Worm (Caenorhabditis elegans) whole organism, L2 larva: ENCODE data around the gene F17A2.16.
"Not testable (repeated sequence)": the region's sequence is repeated elsewhere in the genome, so short reads cannot be mapped to it uniquely, and the experiment has no call there.

Experiments used
- C34F6.9 ChIP-seq: fragments of 150-350 bp; optimal IDR thresholded peaks from 2 replicates; lab custom pipeline; 2014; ENCODE audit warnings: missing biosample characterization, missing genetic modification characterization
- F13H6.1 ChIP-seq: sonication (generic microtip); optimal IDR thresholded peaks from 2 replicates; lab custom pipeline; 2016; ENCODE audit warnings: missing genetic modification characterization, missing compliant biosample characterization
- R02D3.7 ChIP-seq: fragments of 150-350 bp; optimal IDR thresholded peaks from 2 replicates; lab custom pipeline; 2014; ENCODE audit warnings: missing biosample characterization, missing genetic modification characterization
- ama-1 ChIP-seq: fragments of 150-350 bp; optimal IDR thresholded peaks from 2 replicates; lab custom pipeline; 2018; ENCODE audit warnings: inconsistent platforms
- ceh-16 ChIP-seq: fragments of 150-350 bp; optimal IDR thresholded peaks from 2 replicates; lab custom pipeline; 2014; ENCODE audit warnings: missing biosample characterization, missing genetic modification characterization
- ceh-82 ChIP-seq: fragments of 150-350 bp; optimal IDR thresholded peaks from 2 replicates; lab custom pipeline; 2014; ENCODE audit warnings: missing biosample characterization, missing genetic modification characterization
- crh-2 ChIP-seq: sonication (generic microtip); optimal IDR thresholded peaks from 2 replicates; lab custom pipeline; 2017; ENCODE audit warnings: missing biosample characterization, missing genetic modification characterization
- dmd-4 ChIP-seq: sonication (generic microtip); optimal IDR thresholded peaks from 2 replicates; lab custom pipeline; 2017; ENCODE audit warnings: missing biosample characterization, missing genetic modification characterization
- egl-27 ChIP-seq: sonication (generic microtip); optimal IDR thresholded peaks from 3 replicates; lab custom pipeline; 2017; ENCODE audit warnings: missing biosample characterization, missing genetic modification reagents, missing genetic modification characterization
- elt-1 ChIP-seq: fragments of 150-350 bp; optimal IDR thresholded peaks from 2 replicates; lab custom pipeline; 2014; ENCODE audit warnings: missing biosample characterization, missing genetic modification characterization
- fos-1 ChIP-seq: fragments of 150-350 bp; optimal IDR thresholded peaks from 2 replicates; lab custom pipeline; 2014; ENCODE audit warnings: missing biosample characterization, missing genetic modification characterization
- lin-11 ChIP-seq: fragments of 150-350 bp; sonication (generic microtip); optimal IDR thresholded peaks from 2 replicates; lab custom pipeline; 2014; ENCODE audit warnings: missing biosample characterization, missing genetic modification characterization, inconsistent platforms, mixed read lengths
- lin-39 ChIP-seq: fragments of 150-350 bp; optimal IDR thresholded peaks from 2 replicates; lab custom pipeline; 2014; ENCODE audit warnings: missing biosample characterization, missing genetic modification reagents, missing genetic modification characterization
- mab-5 ChIP-seq: fragments of 150-350 bp; optimal IDR thresholded peaks from 2 replicates; lab custom pipeline; 2014; ENCODE audit warnings: missing biosample characterization, missing genetic modification characterization
- mbf-1 ChIP-seq: sonication (generic microtip); optimal IDR thresholded peaks from 2 replicates; lab custom pipeline; 2017; ENCODE audit warnings: missing biosample characterization, missing genetic modification characterization
- mdl-1 ChIP-seq, 2 experiments: fragments of 150-350 bp in 1 of 2; sonication (generic microtip) in 1 of 2; optimal IDR thresholded peaks; 2 replicates each; lab custom pipeline; 2017; ENCODE audit warnings: missing biosample characterization in 2 of 2, missing genetic modification characterization in 2 of 2
- nhr-10 ChIP-seq: sonication (generic microtip); optimal IDR thresholded peaks from 2 replicates; lab custom pipeline; 2017; ENCODE audit warnings: missing biosample characterization, missing genetic modification characterization
- nhr-11 ChIP-seq: fragments of 150-350 bp; optimal IDR thresholded peaks from 2 replicates; lab custom pipeline; 2014; ENCODE audit warnings: missing biosample characterization, missing genetic modification characterization
- nhr-129 ChIP-seq: fragments of 150-350 bp; optimal IDR thresholded peaks from 2 replicates; lab custom pipeline; 2014; ENCODE audit warnings: missing biosample characterization, missing genetic modification characterization
- nhr-21 ChIP-seq: fragments of 150-350 bp; optimal IDR thresholded peaks from 2 replicates; lab custom pipeline; 2014; ENCODE audit warnings: missing biosample characterization, missing genetic modification characterization
- nhr-23 ChIP-seq: fragments of 150-350 bp; optimal IDR thresholded peaks from 2 replicates; lab custom pipeline; 2014; ENCODE audit warnings: missing biosample characterization, missing genetic modification reagents, missing genetic modification characterization
- nhr-237 ChIP-seq: fragments of 150-350 bp; optimal IDR thresholded peaks from 2 replicates; lab custom pipeline; 2014; ENCODE audit warnings: missing biosample characterization, missing genetic modification characterization
- nhr-6 ChIP-seq: fragments of 150-350 bp; optimal IDR thresholded peaks from 2 replicates; lab custom pipeline; 2014; ENCODE audit warnings: missing biosample characterization, missing genetic modification characterization
- nhr-77 ChIP-seq: fragments of 150-350 bp; optimal IDR thresholded peaks from 2 replicates; lab custom pipeline; 2014; ENCODE audit warnings: missing biosample characterization, missing genetic modification characterization
- skn-1 ChIP-seq: sonication (generic microtip); optimal IDR thresholded peaks from 2 replicates; lab custom pipeline; 2017; ENCODE audit warnings: missing biosample characterization, missing genetic modification characterization
- sma-3 ChIP-seq: sonication (generic microtip); optimal IDR thresholded peaks from 2 replicates; lab custom pipeline; 2016; ENCODE audit warnings: missing genetic modification reagents, missing genetic modification characterization, missing compliant biosample characterization
- snpc-4 ChIP-seq: fragments of 150-350 bp; optimal IDR thresholded peaks from 2 replicates; lab custom pipeline; 2014; ENCODE audit warnings: missing biosample characterization, missing genetic modification characterization
- unc-55 ChIP-seq: fragments of 150-350 bp; sonication (generic microtip); optimal IDR thresholded peaks from 3 replicates; lab custom pipeline; 2014; ENCODE audit warnings: missing biosample characterization, missing genetic modification reagents, missing genetic modification characterization
- unc-62 ChIP-seq: fragments of 150-350 bp; optimal IDR thresholded peaks from 2 replicates; lab custom pipeline; 2014; ENCODE audit warnings: missing biosample characterization, missing genetic modification reagents, missing genetic modification characterization
- zag-1 ChIP-seq: fragments of 150-350 bp; optimal IDR thresholded peaks from 2 replicates; lab custom pipeline; 2014; ENCODE audit warnings: missing biosample characterization, missing genetic modification characterization
- ztf-1 ChIP-seq: fragments of 200-800 bp; sonication (Bioruptor generic); conservative IDR thresholded peaks from 2 replicates; pipeline ENCODE4 v1.3.6; 2022; ENCODE audit warnings: missing genetic modification characterization, missing compliant biosample characterization
- ztf-11 ChIP-seq: sonication (generic microtip); optimal IDR thresholded peaks from 2 replicates; lab custom pipeline; 2017; ENCODE audit warnings: missing biosample characterization, missing genetic modification characterization
- ztf-4 ChIP-seq: fragments of 150-350 bp; optimal IDR thresholded peaks from 2 replicates; lab custom pipeline; 2014; ENCODE audit warnings: missing biosample characterization, missing genetic modification characterization

Gene F17A2.16

DNA sequence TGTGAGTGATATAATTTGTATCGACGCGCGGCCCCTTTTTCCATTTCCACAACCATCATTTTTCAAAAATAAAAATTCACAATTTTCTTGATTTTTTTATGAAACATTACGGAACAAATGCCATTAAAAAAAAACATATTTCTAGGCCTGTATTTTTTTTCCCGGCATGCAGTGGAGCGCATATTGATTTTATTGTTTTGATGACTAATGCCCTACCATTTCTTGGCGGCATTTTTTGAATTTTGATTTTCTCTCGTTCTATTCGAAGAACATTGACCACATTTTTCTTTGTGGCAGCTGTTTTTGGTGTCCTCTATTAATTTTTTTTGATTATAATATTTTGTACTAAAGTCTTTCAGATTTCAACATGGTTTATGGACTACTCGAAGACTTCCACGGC, 9.9 kb upstream of the F17A2.16 start, which contains the start of gene W06D11.3:
W06D11.3 (plus strand) TSS at position 360 of the 400 bp plus-strand sequence.
- TF ChIP-seq mab-5 (tag; lab: Kevin White, UChicago) (no peak), skn-1 (no peak), crh-2 (tag; lab: Kevin White, UChicago) (no peak), nhr-237 (tag; lab: Kevin White, UChicago) (no peak), snpc-4 (tag; lab: Kevin White, UChicago) (no peak), ztf-11 (tag; lab: Kevin White, UChicago) (no peak)
- TF ChIP-seq, all 48 proteins: peak for 0

DNA sequence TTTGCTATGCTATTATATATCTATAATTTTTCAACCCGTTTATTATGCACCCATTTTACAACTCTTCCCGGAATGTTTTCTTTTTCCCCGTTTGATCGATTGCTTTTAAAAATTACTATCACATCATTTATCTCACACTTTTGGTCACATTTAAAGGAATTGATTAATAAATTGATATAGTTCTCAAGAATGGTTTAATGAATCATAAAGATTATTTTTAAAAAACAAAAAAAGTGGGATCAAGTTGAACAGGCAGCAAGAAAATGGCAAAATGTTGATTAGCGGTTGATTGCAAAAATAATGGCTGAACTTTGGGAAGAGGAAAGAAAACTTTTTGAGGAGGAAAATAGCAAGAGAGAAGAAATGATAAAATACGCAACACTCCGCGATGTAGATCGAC, 8.4 kb upstream of the F17A2.16 start, which contains the start of gene W06D11.5:
W06D11.5 (plus strand) TSS at position 301 of the 400 bp plus-strand sequence.
- TF ChIP-seq C34F6.9 (no peak), nhr-77 (tag; lab: Kevin White, UChicago) (no peak), lin-39 (tag; lab: Kevin White, UChicago) (no peak), ama-1 (lab: Kevin White, UChicago) (no peak), egl-27 (tag; lab: Kevin White, UChicago) (no peak), sma-3 (GFP tag; lab: Kevin White, UChicago) (no peak), mbf-1 (no peak), unc-55 (GFP tag; lab: Kevin White, UChicago) (no peak), zag-1 (tag; lab: Kevin White, UChicago) (no peak), nhr-23 (tag; lab: Kevin White, UChicago) (no peak), ceh-82 (tag; lab: Kevin White, UChicago) (no peak), dmd-4 (tag; lab: Kevin White, UChicago) (no peak)

DNA sequence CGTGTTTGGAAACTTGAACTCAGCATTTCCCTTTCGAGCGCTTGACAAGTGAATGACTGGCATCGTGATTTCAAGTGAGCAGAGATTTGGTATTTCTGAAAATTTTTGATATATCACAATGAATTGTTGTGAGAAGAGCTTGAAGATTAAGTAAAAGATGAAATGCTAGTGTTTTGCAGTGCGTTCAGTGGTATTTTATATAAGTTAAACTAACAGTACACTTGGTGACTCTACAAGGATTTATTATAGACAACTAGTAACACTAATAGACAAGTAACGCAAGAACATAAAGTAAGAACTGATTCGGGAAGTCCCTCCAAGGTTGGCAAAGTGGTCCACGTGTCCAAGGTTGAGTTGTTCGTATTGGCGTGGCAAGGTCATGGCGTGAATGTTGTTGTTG, 5.5 kb upstream of the F17A2.16 start, which contains the start of gene dot-1.3:
dot-1.3 (minus strand) TSS at position 101 of the 400 bp plus-strand sequence.
- TF ChIP-seq zag-1 (tag; lab: Kevin White, UChicago); ztf-4 (tag; lab: Kevin White, UChicago); mbf-1: not testable (repeated sequence)

DNA sequence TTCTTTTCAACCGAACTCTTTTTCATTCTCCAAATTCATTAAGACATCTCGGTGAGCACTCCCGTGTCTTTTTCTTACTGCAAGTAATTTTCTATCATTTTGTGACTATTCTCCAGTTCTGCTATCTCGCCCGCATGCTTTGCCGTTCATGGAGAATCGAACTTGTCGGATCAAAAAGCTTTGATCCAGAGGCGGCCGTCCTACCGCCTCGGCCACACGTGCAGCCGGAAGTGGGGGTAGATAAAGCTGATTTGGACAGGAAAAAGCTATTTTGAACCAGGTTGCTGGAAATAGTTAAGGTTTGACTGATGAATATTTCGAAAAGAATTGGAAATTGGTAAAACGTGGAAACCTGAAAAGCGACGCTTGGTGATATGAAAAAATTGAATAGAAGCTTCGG, 4.0 kb upstream of the F17A2.16 start:
- no peak for TF ChIP-seq mdl-1 (tag; optimal IDR thresholded peaks at IDR 0.05; lab: Kevin White, UChicago)
- no peak for TF ChIP-seq C34F6.9
- TF ChIP-seq lin-11 (tag; lab: Kevin White, UChicago): no peak
- TF ChIP-seq skn-1: no peak
- no peak for TF ChIP-seq mab-5 (tag; lab: Kevin White, UChicago)

DNA sequence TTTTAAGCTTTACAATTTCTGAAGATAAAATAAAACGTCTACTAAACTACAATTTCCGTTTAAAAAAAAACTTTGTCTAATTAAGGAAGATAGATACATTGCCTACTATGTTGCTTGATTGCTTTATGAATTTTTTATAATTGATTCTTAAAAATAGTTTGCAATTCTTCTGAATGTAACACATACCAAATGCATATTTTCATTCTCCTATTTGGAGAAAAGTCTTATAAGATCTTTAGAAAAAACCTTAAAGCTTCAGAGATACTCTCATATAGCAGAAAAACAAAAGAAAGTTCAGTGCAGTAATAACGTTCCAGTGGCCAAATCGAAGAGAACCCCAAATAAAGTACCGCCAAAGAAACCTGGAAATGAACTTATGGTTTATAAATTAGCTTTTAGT, 1.7 kb upstream of the F17A2.16 start, which contains the start of gene phf-32:
phf-32 (plus strand) TSS at position 301 of the 400 bp plus-strand sequence.
- TF ChIP-seq elt-1 (tag; lab: Kevin White, UChicago) (no peak), ceh-16 (tag; lab: Kevin White, UChicago) (no peak), nhr-77 (tag; lab: Kevin White, UChicago) (no peak), fos-1 (no peak), crh-2 (tag; lab: Kevin White, UChicago) (no peak), nhr-129 (tag; lab: Kevin White, UChicago) (no peak), C34F6.9 (no peak), ama-1 (lab: Kevin White, UChicago) (no peak), nhr-10 (tag; lab: Kevin White, UChicago) (no peak), sma-3 (GFP tag; lab: Kevin White, UChicago) (no peak), unc-62 (GFP tag; lab: Kevin White, UChicago) (no peak), nhr-21 (tag; lab: Kevin White, UChicago) (no peak), F13H6.1 (tag; lab: Kevin White, UChicago) (no peak), nhr-11 (tag; lab: Kevin White, UChicago) (no peak), ztf-1 (GFP tag; lab: Robert Waterston, UW) (no peak), nhr-23 (tag; lab: Kevin White, UChicago) (no peak)

DNA sequence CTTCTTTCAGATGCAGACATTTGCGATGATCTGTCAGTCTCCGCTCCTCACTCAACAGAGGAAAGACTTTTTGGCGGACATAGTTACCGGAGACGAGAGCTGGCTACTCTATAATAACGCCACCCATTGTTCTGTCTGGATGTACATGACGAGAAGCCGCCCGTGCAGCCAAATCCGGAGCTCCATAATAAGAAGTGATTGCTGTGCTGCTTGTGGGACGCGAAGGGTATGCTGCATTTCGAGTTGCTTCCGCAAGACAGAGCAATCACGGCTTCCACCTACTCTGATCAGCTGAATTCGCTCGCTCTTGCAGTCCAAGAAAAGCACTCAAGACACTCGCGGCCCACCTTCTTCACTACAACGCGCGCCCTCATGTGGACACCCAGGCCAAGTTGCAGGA, 5.5 kb downstream of the F17A2.16 start:
- TF ChIP-seq elt-1 (tag; lab: Kevin White, UChicago): no peak
- TF ChIP-seq lin-39 (tag; lab: Kevin White, UChicago): no peak
- no peak for TF ChIP-seq nhr-6 (tag; lab: Kevin White, UChicago)
- TF ChIP-seq ztf-11 (tag; lab: Kevin White, UChicago): no peak
- TF ChIP-seq R02D3.7 (tag; lab: Kevin White, UChicago): no peak
- TF ChIP-seq C34F6.9: no peak
- no peak for TF ChIP-seq nhr-21 (tag; lab: Kevin White, UChicago)
